Worm (Caenorhabditis elegans) whole organism, L3 larva: Measurements from ENCODE around the gene cya-1.

Source experiments
- R02D3.7 ChIP-seq: fragments of 150-350 bp; optimal IDR thresholded peaks from 2 replicates; lab custom pipeline; 2014; ENCODE audit warnings: missing biosample characterization, missing genetic modification characterization
- aly-2 ChIP-seq: fragments of 150-350 bp; optimal IDR thresholded peaks from 2 replicates; lab custom pipeline; 2014; ENCODE audit warnings: missing biosample characterization, missing genetic modification characterization
- ama-1 ChIP-seq: fragments of 150-350 bp; optimal IDR thresholded peaks from 2 replicates; lab custom pipeline; 2018
- egl-27 ChIP-seq: sonication (generic microtip); optimal IDR thresholded peaks from 4 replicates; lab custom pipeline; 2017; ENCODE audit warnings: missing biosample characterization, missing genetic modification reagents, missing genetic modification characterization
- egl-5 ChIP-seq: fragments of 150-350 bp; optimal IDR thresholded peaks from 2 replicates; lab custom pipeline; 2017; ENCODE audit warnings: missing biosample characterization, missing genetic modification reagents, missing genetic modification characterization, inconsistent platforms
- elt-3 ChIP-seq, 3 experiments: fragments of 150-350 bp in 1 of 3; sonication (generic microtip) in 2 of 3; optimal IDR thresholded peaks; 2 replicates in 2 of 3; 4 replicates in 1 of 3; lab custom pipeline; 2014 to 2017; ENCODE audit warnings: missing biosample characterization in 3 of 3, missing genetic modification characterization in 3 of 3
- fkh-10 ChIP-seq: sonication (generic microtip); optimal IDR thresholded peaks from 2 replicates; lab custom pipeline; 2017; ENCODE audit warnings: missing biosample characterization, missing genetic modification reagents, missing genetic modification characterization
- lin-15B ChIP-seq: fragments of 150-350 bp; optimal IDR thresholded peaks from 2 replicates; lab custom pipeline; 2014; ENCODE audit warnings: missing biosample characterization, missing genetic modification characterization
- lin-39 ChIP-seq: fragments of 150-350 bp; optimal IDR thresholded peaks from 2 replicates; lab custom pipeline; 2018; ENCODE audit warnings: missing biosample characterization, missing genetic modification reagents, missing genetic modification characterization
- nhr-11 ChIP-seq: fragments of 150-350 bp; optimal IDR thresholded peaks from 2 replicates; lab custom pipeline; 2014; ENCODE audit warnings: missing biosample characterization, missing genetic modification characterization
- nhr-76 ChIP-seq: fragments of 150-350 bp; sonication (generic microtip); optimal IDR thresholded peaks from 5 replicates; lab custom pipeline; 2014; ENCODE audit warnings: missing biosample characterization, missing genetic modification characterization
- nhr-77 ChIP-seq: fragments of 150-350 bp; optimal IDR thresholded peaks from 2 replicates; lab custom pipeline; 2014; ENCODE audit warnings: missing biosample characterization, missing genetic modification characterization
- pha-4 ChIP-seq: fragments of 150-350 bp; optimal IDR thresholded peaks from 2 replicates; lab custom pipeline; 2014; ENCODE audit warnings: missing biosample characterization, missing genetic modification reagents, missing genetic modification characterization
- unc-62 ChIP-seq: fragments of 150-350 bp; sonication (generic microtip); optimal IDR thresholded peaks from 4 replicates; lab custom pipeline; 2014; ENCODE audit warnings: missing biosample characterization, missing genetic modification reagents, missing genetic modification characterization

ce11 chrIII:9114649-9115048, 5.6 kb upstream of the cya-1 start, which contains the start of gene ZK512.1:
- TF ChIP-seq unc-62 (GFP tag; lab: Kevin White, UChicago) (no peak), egl-27 (tag; lab: Kevin White, UChicago) (no peak), nhr-11 (tag; lab: Kevin White, UChicago) (no peak), nhr-76 (no peak), fkh-10 (GFP tag; lab: Kevin White, UChicago) (no peak), elt-3 (tag; optimal IDR thresholded peaks at IDR 0.05; lab: Kevin White, UChicago) (no peak), egl-5 (tag; lab: Kevin White, UChicago) (no peak), ama-1 (lab: Kevin White, UChicago) (no peak), lin-39 (tag; lab: Kevin White, UChicago) (no peak), nhr-77 (tag; lab: Kevin White, UChicago) (no peak), aly-2 (tag; lab: Kevin White, UChicago) (no peak), pha-4 (tag; lab: Kevin White, UChicago) (no peak), lin-15B (tag; lab: Kevin White, UChicago) (no peak), R02D3.7 (no peak)
